Fruit fly (Drosophila melanogaster) whole organism, pupa: Measurements from ENCODE around the gene spel1.

ENCODE experiments used
- CG10348 ChIP-seq: fragments of 200-800 bp; sonication (Bioruptor generic); IDR thresholded peaks from 2 replicates; pipeline ENCODE4 v1.3.6; 2022; ENCODE audit warnings: missing biosample characterization, missing genetic modification characterization
- CG12605 ChIP-seq: fragments of 200-800 bp; sonication (Bioruptor generic); IDR thresholded peaks from 2 replicates; pipeline ENCODE4 v1.3.6; 2022; ENCODE audit warnings: missing biosample characterization, missing genetic modification characterization
- CG13204 ChIP-seq: fragments of 200-800 bp; sonication (Bioruptor generic); optimal IDR thresholded peaks from 2 replicates; lab custom pipeline; 2018; ENCODE audit warnings: missing biosample characterization, mild to moderate bottlenecking, missing genetic modification characterization, moderate library complexity
- CG14655 ChIP-seq: fragments of 200-800 bp; sonication (Bioruptor generic); optimal IDR thresholded peaks from 3 replicates; lab custom pipeline; 2017; ENCODE audit warnings: mild to moderate bottlenecking, missing biosample characterization, missing genetic modification reagents, missing genetic modification characterization
- CG15710 ChIP-seq: fragments of 200-800 bp; sonication (Bioruptor generic); optimal IDR thresholded peaks from 2 replicates; lab custom pipeline; 2018; ENCODE audit warnings: missing biosample characterization, mild to moderate bottlenecking, missing genetic modification characterization, moderate library complexity
- CG17806 ChIP-seq: fragments of 200-800 bp; sonication (Bioruptor generic); optimal IDR thresholded peaks from 2 replicates; lab custom pipeline; 2018; ENCODE audit warnings: missing biosample characterization, mild to moderate bottlenecking, missing genetic modification characterization, moderate library complexity
- CG32121 ChIP-seq: fragments of 200-800 bp; sonication (Bioruptor generic); IDR thresholded peaks from 2 replicates; pipeline ENCODE4 v1.3.6; 2022; ENCODE audit warnings: missing biosample characterization, missing genetic modification characterization
- CG34367 ChIP-seq: fragments of 200-800 bp; sonication (Bioruptor generic); optimal IDR thresholded peaks from 2 replicates; lab custom pipeline; 2018; ENCODE audit warnings: missing biosample characterization, mild to moderate bottlenecking, missing genetic modification characterization
- CG4496 ChIP-seq: fragments of 200-800 bp; sonication (Bioruptor generic); IDR thresholded peaks from 3 replicates; pipeline ENCODE4 v1.3.6; 2022; ENCODE audit warnings: missing biosample characterization, missing genetic modification characterization
- CG8159 ChIP-seq: fragments of 200-800 bp; sonication (Bioruptor generic); optimal IDR thresholded peaks from 3 replicates; lab custom pipeline; 2018; ENCODE audit warnings: missing biosample characterization, mild to moderate bottlenecking, missing genetic modification characterization, moderate library complexity
- CG8301 ChIP-seq: fragments of 200-800 bp; sonication (Bioruptor generic); optimal IDR thresholded peaks from 2 replicates; lab custom pipeline; 2018; ENCODE audit warnings: missing biosample characterization, mild to moderate bottlenecking, missing genetic modification characterization
- CG9948 ChIP-seq: fragments of 200-800 bp; sonication (Bioruptor generic); optimal IDR thresholded peaks from 2 replicates; lab custom pipeline; 2018; ENCODE audit warnings: missing biosample characterization, mild to moderate bottlenecking, missing genetic modification characterization, moderate library complexity
- D1 ChIP-seq: fragments of 200-800 bp; sonication (Bioruptor generic); optimal IDR thresholded peaks from 2 replicates; lab custom pipeline; 2018; ENCODE audit warnings: missing biosample characterization, mild to moderate bottlenecking, missing genetic modification characterization, moderate library complexity
- EcR ChIP-seq: fragments of 200-800 bp; sonication (Bioruptor generic); optimal IDR thresholded peaks from 3 replicates; lab custom pipeline; 2019; ENCODE audit warnings: missing biosample characterization, missing genetic modification characterization, mild to moderate bottlenecking, moderate library complexity, missing genetic modification reagents
- Ets98B ChIP-seq: fragments of 200-800 bp; sonication (Bioruptor generic); IDR thresholded peaks from 2 replicates; pipeline ENCODE4 v1.3.6; 2022; ENCODE audit warnings: missing biosample characterization, missing genetic modification characterization
- Pif1A ChIP-seq: fragments of 200-800 bp; sonication (Bioruptor generic); optimal IDR thresholded peaks from 3 replicates; lab custom pipeline; 2016; ENCODE audit warnings: missing biosample characterization, missing genetic modification characterization
- Pif1B ChIP-seq: fragments of 200-800 bp; sonication (Bioruptor generic); optimal IDR thresholded peaks from 3 replicates; lab custom pipeline; 2016; ENCODE audit warnings: missing biosample characterization, missing genetic modification characterization
- Snoo ChIP-seq: fragments of 200-800 bp; sonication (Bioruptor generic); optimal IDR thresholded peaks from 3 replicates; lab custom pipeline; 2017; ENCODE audit warnings: missing biosample characterization, mild to moderate bottlenecking, missing genetic modification characterization, inconsistent platforms
- fd96Ca ChIP-seq: fragments of 200-800 bp; sonication (Bioruptor generic); IDR thresholded peaks from 3 replicates; pipeline ENCODE4 v1.3.6; 2022; ENCODE audit warnings: missing biosample characterization, missing genetic modification characterization
- gl ChIP-seq: fragments of 200-800 bp; sonication (Bioruptor generic); optimal IDR thresholded peaks from 2 replicates; lab custom pipeline; 2018; ENCODE audit warnings: missing biosample characterization, mild to moderate bottlenecking, missing genetic modification characterization
- rn ChIP-seq: fragments of 200-800 bp; sonication (Bioruptor generic); IDR thresholded peaks from 2 replicates; pipeline ENCODE4 v1.3.6; 2022; ENCODE audit warnings: missing biosample characterization, missing genetic modification characterization

The spel1 gene

dm6 chr2L:14355033-14355851 lies 6.6 kb upstream of the spel1 start, which contains the start of gene Rab14:
Rab14 (plus strand) TSS chr2L:14355145.
- TF ChIP-seq CG8301 (tag; lab: Kevin White, UChicago): peak; percentile 79
- peak; percentile 76 for TF ChIP-seq CG17806
- peak; percentile 67 for TF ChIP-seq CG8159 (tag; lab: Kevin White, UChicago)
- TF ChIP-seq CG9948 (tag; lab: Kevin White, UChicago): peak; percentile 64
- TF ChIP-seq CG12605 (GFP tag; lab: Robert Waterston, UW): peak; percentile 85
- TF ChIP-seq Pif1B (GFP tag; lab: Kevin White, UChicago): peak; percentile 72
- peak; percentile 74 for TF ChIP-seq D1
- peak; percentile 57 for TF ChIP-seq CG34367 (tag; lab: Kevin White, UChicago)
- TF ChIP-seq CG15710: peak; percentile 79
- peak; percentile 19 for TF ChIP-seq EcR (GFP tag; lab: Kevin White, UChicago)
- peak; percentile 35 for TF ChIP-seq gl (tag; lab: Kevin White, UChicago)
- peak; percentile 47; the same call in 1 of the 2 replicates for TF ChIP-seq CG10348 (GFP tag; lab: Robert Waterston, UW)
- TF ChIP-seq CG32121 (GFP tag; lab: Robert Waterston, UW): peak; percentile 90
- TF ChIP-seq Snoo (tag; lab: Kevin White, UChicago): peak; percentile 58
- peak; percentile 85 for TF ChIP-seq Ets98B (GFP tag; lab: Robert Waterston, UW)
- TF ChIP-seq CG13204: peak; percentile 34
- no peak for TF ChIP-seq Pif1A
- peak; percentile 81 for TF ChIP-seq CG14655 (GFP tag; lab: Kevin White, UChicago)
- peak; percentile 92 for TF ChIP-seq CG4496
- TF ChIP-seq fd96Ca (GFP tag; lab: Robert Waterston, UW): peak; percentile 83
- TF ChIP-seq rn (GFP tag; lab: Robert Waterston, UW): peak; percentile 55; the same call in 1 of the 2 replicates
- TF ChIP-seq, all 21 proteins: peak for 20

dm6 chr2L:14355852-14356174 lies 6.1 kb upstream of the spel1 start:
- TF ChIP-seq CG17806: no peak
- TF ChIP-seq CG15710: no peak
- TF ChIP-seq CG8159 (tag; lab: Kevin White, UChicago): peak; percentile 4
- no peak for TF ChIP-seq CG9948 (tag; lab: Kevin White, UChicago)
- TF ChIP-seq fd96Ca (GFP tag; lab: Robert Waterston, UW): no peak
- peak; percentile 43 for TF ChIP-seq CG14655 (GFP tag; lab: Kevin White, UChicago)

- TF ChIP-seq EcR (GFP tag; lab: Kevin White, UChicago) (no peak), CG4496 (no peak), CG15710 (no peak), rn (GFP tag; lab: Robert Waterston, UW) (no peak), CG14655 (GFP tag; lab: Kevin White, UChicago) (no peak), CG8159 (tag; lab: Kevin White, UChicago) (no peak), fd96Ca (GFP tag; lab: Robert Waterston, UW) (no peak), CG17806 (no peak), CG13204 (no peak), Pif1A (no peak), CG10348 (GFP tag; lab: Robert Waterston, UW) (no peak), CG34367 (tag; lab: Kevin White, UChicago) (no peak)
- TF ChIP-seq, all 21 proteins: peak for 0
Observed at dm6 chr2L:14356279-14356678, 5.6 kb upstream of the spel1 start.

dm6 chr2L:14356793-14357372 lies 5.0 kb upstream of the spel1 start:
- TF ChIP-seq CG4496: no peak
- no peak for TF ChIP-seq CG8301 (tag; lab: Kevin White, UChicago)
- no peak for TF ChIP-seq Ets98B (GFP tag; lab: Robert Waterston, UW)
- TF ChIP-seq CG32121 (GFP tag; lab: Robert Waterston, UW): no peak
- TF ChIP-seq rn (GFP tag; lab: Robert Waterston, UW): no peak
- no peak for TF ChIP-seq CG15710
- no peak for TF ChIP-seq CG13204
- TF ChIP-seq CG14655 (GFP tag; lab: Kevin White, UChicago): no peak
- no peak for TF ChIP-seq CG12605 (GFP tag; lab: Robert Waterston, UW)
- no peak for TF ChIP-seq EcR (GFP tag; lab: Kevin White, UChicago)

- TF ChIP-seq Snoo (tag; lab: Kevin White, UChicago): no peak
- no peak for TF ChIP-seq CG14655 (GFP tag; lab: Kevin White, UChicago)
- TF ChIP-seq D1: peak; percentile 45
- TF ChIP-seq CG13204: no peak
- peak; percentile 12 for TF ChIP-seq CG8159 (tag; lab: Kevin White, UChicago)
- no peak for TF ChIP-seq CG4496
- TF ChIP-seq CG32121 (GFP tag; lab: Robert Waterston, UW): no peak
- TF ChIP-seq rn (GFP tag; lab: Robert Waterston, UW): no peak
- peak; percentile 3 for TF ChIP-seq CG15710
- 0 out of 2 replicates have a peak, but pooled peaks have one; percentile 5 for TF ChIP-seq Ets98B (GFP tag; lab: Robert Waterston, UW)
- TF ChIP-seq CG12605 (GFP tag; lab: Robert Waterston, UW): peak; percentile 45; the same call in 1 of the 2 replicates
- peak; percentile 3 for TF ChIP-seq CG9948 (tag; lab: Kevin White, UChicago)
Observed at dm6 chr2L:14358780-14359462, 2.9 kb upstream of the spel1 start, which contains the start of gene Pgant35A. Pgant35A (plus strand) TSS chr2L:14359252.
